Fruit fly (Drosophila melanogaster): Measurements from ENCODE around the gene CG42821.

Gene CG42821

DNA sequence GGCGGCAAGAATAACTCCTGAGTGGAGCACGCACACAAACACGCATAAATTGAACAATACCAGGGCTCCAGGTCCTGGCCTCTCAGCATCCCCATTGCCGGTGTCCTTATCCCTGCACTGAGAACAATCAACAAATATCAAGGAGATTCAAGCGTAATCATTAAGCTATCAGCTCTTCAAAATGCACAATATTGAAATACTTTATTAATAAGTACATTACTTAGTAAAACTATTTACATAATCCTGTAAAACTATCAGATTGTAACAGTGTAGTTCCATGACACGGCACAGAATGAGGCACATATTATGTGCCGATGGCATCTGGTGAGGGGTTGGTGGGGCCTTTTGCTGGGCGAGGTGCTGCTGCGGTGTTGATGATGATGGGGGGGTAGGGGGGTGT, 41.8 kb upstream of the CG42821 start (continued):
- no peak for TF ChIP-seq stwl (tag; optimal IDR thresholded peaks at IDR 0.05)
- no peak for TF ChIP-seq gcm (GFP tag; optimal IDR thresholded peaks at IDR 0.05)
- no peak for TF ChIP-seq CG6765 (GFP tag; optimal IDR thresholded peaks at IDR 0.05)
- TF ChIP-seq CG1603 (tag; optimal IDR thresholded peaks at IDR 0.05), result no peak
- TF ChIP-seq dysf (GFP tag; IDR thresholded peaks at IDR 0.05), result peak; percentile 65
- TF ChIP-seq CG2678 (tag; optimal IDR thresholded peaks at IDR 0.05), result peak; percentile 57
- TF ChIP-seq lab (GFP tag; optimal IDR thresholded peaks at IDR 0.05), result peak; percentile 72
- TF ChIP-seq CG2120 (GFP tag; optimal IDR thresholded peaks at IDR 0.05), result peak; percentile 41
- peak; percentile 55 for TF ChIP-seq CG7839 (tag; optimal IDR thresholded peaks at IDR 0.05)
- TF ChIP-seq fru (optimal IDR thresholded peaks at IDR 0.05), result no peak
- TF ChIP-seq CG10462 (GFP tag; optimal IDR thresholded peaks at IDR 0.05), result no peak
- no peak for TF ChIP-seq Drgx (GFP tag; IDR thresholded peaks at IDR 0.05)
- TF ChIP-seq Med (GFP tag), result peak; percentile 82
- no peak for TF ChIP-seq Six4 (GFP tag; optimal IDR thresholded peaks at IDR 0.05)
- TF ChIP-seq PHDP (tag; optimal IDR thresholded peaks at IDR 0.05), result no peak
- peak; percentile 30 for TF ChIP-seq CG13894 (tag; optimal IDR thresholded peaks at IDR 0.05)
- no peak for TF ChIP-seq Sry-β (GFP tag; optimal IDR thresholded peaks at IDR 0.05)
- no peak for TF ChIP-seq psq (GFP tag; optimal IDR thresholded peaks at IDR 0.05)
- TF ChIP-seq CG13296 (GFP tag; optimal IDR thresholded peaks at IDR 0.05), result peak; percentile 13
- TF ChIP-seq crc (GFP tag; optimal IDR thresholded peaks at IDR 0.05), result no peak
- no peak for TF ChIP-seq CG5180 (GFP tag; optimal IDR thresholded peaks at IDR 0.05)
- no peak for TF ChIP-seq vnd (GFP tag; IDR thresholded peaks at IDR 0.05; ENCODE audit: partially characterized antibody)
- no peak for TF ChIP-seq corto (GFP tag; optimal IDR thresholded peaks at IDR 0.05)
- no peak for TF ChIP-seq repo (GFP tag; optimal IDR thresholded peaks at IDR 0.05)
- no peak for TF ChIP-seq cad (GFP tag; optimal IDR thresholded peaks at IDR 0.05)
- TF ChIP-seq Hand (GFP tag; optimal IDR thresholded peaks at IDR 0.05), result no peak
- peak; percentile 2 for TF ChIP-seq CG13424 (tag; optimal IDR thresholded peaks at IDR 0.05)
- TF ChIP-seq MESR4 (GFP tag; optimal IDR thresholded peaks at IDR 0.05), result no peak
- no peak for TF ChIP-seq CG2202 (tag; optimal IDR thresholded peaks at IDR 0.05)
- TF ChIP-seq wor (GFP tag; IDR thresholded peaks at IDR 0.05), result 0 out of 2 replicates have a peak, but pooled peaks have one; percentile 18
- TF ChIP-seq Taf1 (GFP tag; IDR thresholded peaks at IDR 0.05), result no peak
- 0 out of 2 replicates have a peak, but pooled peaks have one; percentile 21 for TF ChIP-seq CG11247 (GFP tag; IDR thresholded peaks at IDR 0.05)
- no peak for TF ChIP-seq CG18476 (GFP tag; optimal IDR thresholded peaks at IDR 0.05)
- no peak for TF ChIP-seq wdn (GFP tag; IDR thresholded peaks at IDR 0.05)
- TF ChIP-seq CG14014 (GFP tag; IDR thresholded peaks at IDR 0.05), result peak; percentile 43; the same call in 1 of the 2 replicates
- TF ChIP-seq CG8281 (tag; optimal IDR thresholded peaks at IDR 0.05), result no peak
- TF ChIP-seq CG3407 (GFP tag; optimal IDR thresholded peaks at IDR 0.05), result no peak
- TF ChIP-seq CG12236 (GFP tag; optimal IDR thresholded peaks at IDR 0.05), result no peak
- TF ChIP-seq scrt (GFP tag; optimal IDR thresholded peaks at IDR 0.05), result peak; percentile 10
- no peak for TF ChIP-seq br (optimal IDR thresholded peaks at IDR 0.05)
- TF ChIP-seq BEAF-32 (GFP tag; optimal IDR thresholded peaks at IDR 0.05), result no peak
- no peak for TF ChIP-seq CG14965 (GFP tag; optimal IDR thresholded peaks at IDR 0.05; ENCODE audit: borderline replicate concordance)
- peak; percentile 69 for TF ChIP-seq CG32532 (GFP tag; IDR thresholded peaks at IDR 0.05)
- TF ChIP-seq Nf-YC (tag; optimal IDR thresholded peaks at IDR 0.05), result no peak
- TF ChIP-seq bcd (GFP tag; optimal IDR thresholded peaks at IDR 0.05), result peak; percentile 16
- peak; percentile 45; the same call in 1 of the 2 replicates for TF ChIP-seq slbo (GFP tag; IDR thresholded peaks at IDR 0.05)
- TF ChIP-seq dmrt99B (tag; optimal IDR thresholded peaks at IDR 0.05), result peak; percentile 49
- no peak for TF ChIP-seq tup (GFP tag; optimal IDR thresholded peaks at IDR 0.05)
- peak; percentile 54; the same call in 1 of the 2 replicates for TF ChIP-seq HLH3B (GFP tag; IDR thresholded peaks at IDR 0.05)
- TF ChIP-seq CG6854 (GFP tag; optimal IDR thresholded peaks at IDR 0.05), result no peak
- peak; percentile 51 for TF ChIP-seq Ptx1 (GFP tag; IDR thresholded peaks at IDR 0.05)

All from whole organism, embryonic.